Worm (Caenorhabditis elegans) whole organism, young adult: ENCODE data around the gene F37B12.1.

Experiments used
- B0261.1 ChIP-seq: sonication (generic microtip); optimal IDR thresholded peaks from 2 replicates; lab custom pipeline; 2016; ENCODE audit warnings: mild to moderate bottlenecking, missing genetic modification characterization, moderate library complexity, missing compliant biosample characterization
- B0336.3 ChIP-seq: fragments of 200-800 bp; sonication (Bioruptor generic); IDR thresholded peaks from 2 replicates; pipeline ENCODE4 v1.3.6; 2022; ENCODE audit warnings: missing genetic modification characterization, missing compliant biosample characterization
- F10E7.11 ChIP-seq: sonication (generic microtip); optimal IDR thresholded peaks from 2 replicates; lab custom pipeline; 2017; ENCODE audit warnings: mild to moderate bottlenecking, missing genetic modification characterization, moderate library complexity, missing compliant biosample characterization
- F23B12.7 ChIP-seq: sonication (generic microtip); optimal IDR thresholded peaks from 2 replicates; lab custom pipeline; 2017; ENCODE audit warnings: missing genetic modification characterization, mild to moderate bottlenecking, missing compliant biosample characterization, antibody characterized with exemption, moderate library complexity; ENCODE audit not compliant: insufficient read depth
- F39B2.1 ChIP-seq: fragments of 200-800 bp; sonication (Bioruptor generic); IDR thresholded peaks from 2 replicates; pipeline ENCODE4 v1.3.6; 2022; ENCODE audit warnings: missing genetic modification reagents, missing genetic modification characterization, missing compliant biosample characterization
- F55B11.4 ChIP-seq: sonication (generic microtip); optimal IDR thresholded peaks from 2 replicates; lab custom pipeline; 2016; ENCODE audit warnings: missing compliant biosample characterization, missing genetic modification characterization, borderline replicate concordance; ENCODE audit not compliant: insufficient read depth
- K12H6.12 ChIP-seq: fragments of 200-800 bp; sonication (Bioruptor generic); optimal IDR thresholded peaks from 2 replicates; lab custom pipeline; 2018; ENCODE audit warnings: mild to moderate bottlenecking, missing genetic modification characterization, missing compliant biosample characterization
- T26A5.8 ChIP-seq: sonication (generic microtip); optimal IDR thresholded peaks from 2 replicates; lab custom pipeline; 2016; ENCODE audit warnings: missing genetic modification characterization, missing compliant biosample characterization
- Y56A3A.18 ChIP-seq: fragments of 200-800 bp; sonication (Bioruptor generic); IDR thresholded peaks from 2 replicates; pipeline ENCODE4 v1.3.6; 2022; ENCODE audit warnings: missing genetic modification reagents, missing genetic modification characterization, missing compliant biosample characterization
- Y67H2A.10 ChIP-seq: fragments of 200-800 bp; sonication (Bioruptor generic); conservative IDR thresholded peaks from 2 replicates; pipeline ENCODE4 v1.3.6; 2022; ENCODE audit warnings: missing genetic modification reagents, missing genetic modification characterization, missing compliant biosample characterization
- Y79H2A.3 ChIP-seq: fragments of 200-800 bp; sonication (Bioruptor generic); conservative IDR thresholded peaks from 2 replicates; pipeline ENCODE4 v1.3.6; 2022; ENCODE audit warnings: missing genetic modification reagents, missing genetic modification characterization, missing compliant biosample characterization
- Y95B8A.8 ChIP-seq: fragments of 200-800 bp; sonication (Bioruptor generic); IDR thresholded peaks from 2 replicates; pipeline ENCODE4 v1.3.6; 2022; ENCODE audit warnings: missing genetic modification reagents, missing genetic modification characterization, missing compliant biosample characterization
- ZK185.1 ChIP-seq: sonication (generic microtip); optimal IDR thresholded peaks from 2 replicates; lab custom pipeline; 2016; ENCODE audit warnings: mild to moderate bottlenecking, missing genetic modification characterization, missing compliant biosample characterization; ENCODE audit not compliant: poor library complexity, severe bottlenecking
- ama-1 ChIP-seq, 3 experiments: fragments of 150-350 bp in 1 of 3; sonication (generic microtip) in 2 of 3; optimal IDR thresholded peaks; 2 replicates each; lab custom pipeline; 2014 to 2018; ENCODE audit warnings: missing biosample characterization in 2 of 3, missing genetic modification characterization in 2 of 3, missing genetic modification reagents in 2 of 3
- attf-5 ChIP-seq: fragments of 200-800 bp; sonication (Bioruptor generic); optimal IDR thresholded peaks from 2 replicates; lab custom pipeline; 2018; ENCODE audit warnings: mild to moderate bottlenecking, missing genetic modification characterization, missing compliant biosample characterization
- bed-1 ChIP-seq: fragments of 200-800 bp; sonication (Bioruptor generic); IDR thresholded peaks from 2 replicates; pipeline ENCODE4 v1.3.6; 2022; ENCODE audit warnings: missing genetic modification reagents, missing genetic modification characterization, missing compliant biosample characterization
- ceh-100 ChIP-seq: fragments of 200-800 bp; sonication (Bioruptor generic); IDR thresholded peaks from 2 replicates; pipeline ENCODE4 v1.3.6; 2022; ENCODE audit warnings: missing genetic modification reagents, missing genetic modification characterization, missing compliant biosample characterization
- ceh-91 ChIP-seq: fragments of 200-800 bp; sonication (Bioruptor generic); IDR thresholded peaks from 2 replicates; pipeline ENCODE4 v1.3.6; 2022; ENCODE audit warnings: missing genetic modification reagents, missing genetic modification characterization, missing compliant biosample characterization
- dox-1 ChIP-seq: fragments of 200-800 bp; sonication (Bioruptor generic); IDR thresholded peaks from 2 replicates; pipeline ENCODE4 v1.3.6; 2022; ENCODE audit warnings: missing genetic modification reagents, missing genetic modification characterization, missing compliant biosample characterization
- dpff-1 ChIP-seq: sonication (generic microtip); optimal IDR thresholded peaks from 2 replicates; lab custom pipeline; 2017; ENCODE audit warnings: mild to moderate bottlenecking, missing genetic modification characterization, missing compliant biosample characterization
- dpl-1 ChIP-seq: fragments of 150-350 bp; optimal IDR thresholded peaks from 2 replicates; lab custom pipeline; 2014; ENCODE audit warnings: missing biosample characterization, missing genetic modification reagents, missing genetic modification characterization
- egrh-3 ChIP-seq: fragments of 200-800 bp; sonication (Bioruptor generic); IDR thresholded peaks from 2 replicates; pipeline ENCODE4 v1.3.6; 2022; ENCODE audit warnings: missing genetic modification reagents, missing genetic modification characterization, missing compliant biosample characterization
- ekl-4 ChIP-seq: fragments of 200-800 bp; sonication (Bioruptor generic); IDR thresholded peaks from 2 replicates; pipeline ENCODE4 v1.3.6; 2022; ENCODE audit warnings: missing genetic modification reagents, missing genetic modification characterization, missing compliant biosample characterization
- fkh-3 ChIP-seq: sonication (generic microtip); optimal IDR thresholded peaks from 2 replicates; lab custom pipeline; 2016; ENCODE audit warnings: mild to moderate bottlenecking, missing genetic modification characterization, missing compliant biosample characterization
- gei-17 ChIP-seq: fragments of 200-800 bp; sonication (Bioruptor generic); optimal IDR thresholded peaks from 2 replicates; lab custom pipeline; 2018; ENCODE audit warnings: mild to moderate bottlenecking, missing genetic modification characterization, missing compliant biosample characterization
- him-1 ChIP-seq: sonication (generic microtip); optimal IDR thresholded peaks from 2 replicates; lab custom pipeline; 2016; ENCODE audit warnings: missing genotype, missing genetic modification reagents, missing genetic modification characterization, missing compliant biosample characterization
- hlh-12 ChIP-seq: sonication (generic microtip); optimal IDR thresholded peaks from 2 replicates; lab custom pipeline; 2016; ENCODE audit warnings: missing genetic modification characterization, missing compliant biosample characterization
- hmg-1.2 ChIP-seq: fragments of 200-800 bp; sonication (Bioruptor generic); IDR thresholded peaks from 2 replicates; pipeline ENCODE4 v1.3.6; 2022; ENCODE audit warnings: missing genetic modification reagents, missing genetic modification characterization, missing compliant biosample characterization
- hmg-20 ChIP-seq: fragments of 200-800 bp; sonication (Bioruptor generic); IDR thresholded peaks from 2 replicates; pipeline ENCODE4 v1.3.6; 2022; ENCODE audit warnings: missing genetic modification reagents, missing genetic modification characterization, missing compliant biosample characterization
- hsf-1 ChIP-seq: fragments of 200-800 bp; sonication (Bioruptor generic); IDR thresholded peaks from 2 replicates; pipeline ENCODE4 v1.3.6; 2022; ENCODE audit warnings: missing genetic modification reagents, missing genetic modification characterization, missing compliant biosample characterization
- let-607 ChIP-seq, 2 experiments: fragments of 200-800 bp in 1 of 2; sonication (Bioruptor generic) in 1 of 2; sonication (generic microtip) in 1 of 2; optimal IDR thresholded peaks; 2 replicates each; lab custom pipeline; 2016 to 2018; ENCODE audit warnings: mild to moderate bottlenecking in 2 of 2, missing compliant biosample characterization in 2 of 2, missing genetic modification characterization in 2 of 2, moderate library complexity in 2 of 2, missing genotype in 1 of 2
- lin-35 ChIP-seq, 3 experiments: fragments of 150-350 bp in 2 of 3; sonication (generic microtip) in 1 of 3; optimal IDR thresholded peaks; 2 replicates each; lab custom pipeline; 2014 to 2018; ENCODE audit warnings: missing biosample characterization in 3 of 3, missing genetic modification characterization in 3 of 3, missing genetic modification reagents in 3 of 3
- lsy-27 ChIP-seq: sonication (generic microtip); optimal IDR thresholded peaks from 2 replicates; lab custom pipeline; 2017; ENCODE audit warnings: missing genetic modification characterization, mild to moderate bottlenecking, missing compliant biosample characterization, antibody characterized with exemption, missing genotype, borderline replicate concordance; ENCODE audit not compliant: insufficient read depth
- madf-10 ChIP-seq: sonication (generic microtip); optimal IDR thresholded peaks from 2 replicates; lab custom pipeline; 2016; ENCODE audit warnings: mild to moderate bottlenecking, missing genetic modification characterization, missing compliant biosample characterization
- madf-8 ChIP-seq: fragments of 200-800 bp; sonication (Bioruptor generic); conservative IDR thresholded peaks from 2 replicates; pipeline ENCODE4 v1.3.6; 2022; ENCODE audit warnings: missing genetic modification reagents, missing genetic modification characterization, missing compliant biosample characterization
- mcd-1 ChIP-seq: fragments of 200-800 bp; sonication (Bioruptor generic); IDR thresholded peaks from 2 replicates; pipeline ENCODE4 v1.3.6; 2022; ENCODE audit warnings: missing genetic modification reagents, missing genetic modification characterization, missing compliant biosample characterization
- nhr-80 ChIP-seq: sonication (generic microtip); optimal IDR thresholded peaks from 2 replicates; lab custom pipeline; 2016; ENCODE audit warnings: missing genetic modification characterization, missing compliant biosample characterization
- nhr-90 ChIP-seq: sonication (generic microtip); optimal IDR thresholded peaks from 2 replicates; lab custom pipeline; 2016; ENCODE audit warnings: missing genotype, mild to moderate bottlenecking, missing genetic modification characterization, missing compliant biosample characterization
- pha-4 ChIP-seq: fragments of 150-350 bp; sonication (generic microtip); optimal IDR thresholded peaks from 2 replicates; lab custom pipeline; 2014; ENCODE audit warnings: missing biosample characterization, missing genetic modification reagents, missing genetic modification characterization
- repo-1 ChIP-seq: sonication (generic microtip); optimal IDR thresholded peaks from 2 replicates; lab custom pipeline; 2017; ENCODE audit warnings: mild to moderate bottlenecking, missing genetic modification characterization, missing compliant biosample characterization
- sea-2 ChIP-seq: fragments of 200-800 bp; sonication (Bioruptor generic); IDR thresholded peaks from 2 replicates; pipeline ENCODE4 v1.3.6; 2022; ENCODE audit warnings: missing genetic modification characterization, missing compliant biosample characterization
- snpc-3.4 ChIP-seq: sonication (generic microtip); optimal IDR thresholded peaks from 2 replicates; lab custom pipeline; 2017; ENCODE audit warnings: missing genetic modification characterization, mild to moderate bottlenecking, missing compliant biosample characterization, antibody characterized with exemption, moderate library complexity, missing genotype, missing genetic modification reagents
- sptf-2 ChIP-seq: fragments of 200-800 bp; sonication (Bioruptor generic); optimal IDR thresholded peaks from 2 replicates; lab custom pipeline; 2018; ENCODE audit warnings: mild to moderate bottlenecking, missing genetic modification characterization, missing compliant biosample characterization
- tbx-9 ChIP-seq: sonication (generic microtip); optimal IDR thresholded peaks from 2 replicates; lab custom pipeline; 2016; ENCODE audit warnings: borderline replicate concordance, missing genetic modification characterization, inconsistent platforms, missing compliant biosample characterization
- unc-130 ChIP-seq: sonication (generic microtip); optimal IDR thresholded peaks from 2 replicates; lab custom pipeline; 2016; ENCODE audit warnings: missing genetic modification reagents, missing genetic modification characterization, missing compliant biosample characterization
- unc-62 ChIP-seq: fragments of 150-350 bp; optimal IDR thresholded peaks from 2 replicates; lab custom pipeline; 2014; ENCODE audit warnings: missing biosample characterization, missing genetic modification reagents, missing genetic modification characterization
- xnd-1 ChIP-seq: sonication (generic microtip); optimal IDR thresholded peaks from 2 replicates; lab custom pipeline; 2016; ENCODE audit warnings: missing genotype, missing genetic modification reagents, missing genetic modification characterization, missing compliant biosample characterization
- ztf-22 ChIP-seq: fragments of 200-800 bp; sonication (Bioruptor generic); optimal IDR thresholded peaks from 2 replicates; lab custom pipeline; 2018; ENCODE audit warnings: mild to moderate bottlenecking, missing genetic modification characterization, moderate library complexity, missing compliant biosample characterization

F37B12.1 gene

ce11 chrII:9054604-9055003, 25.5 kb upstream of the F37B12.1 start, which contains the start of gene chmp-7 (continued):
- TF ChIP-seq Y79H2A.3 (GFP tag; lab: Robert Waterston, UW) (no peak), tbx-9 (tag; lab: Kevin White, UChicago) (no peak), F23B12.7 (tag; lab: Kevin White, UChicago) (peak; percentile 90), K12H6.12 (tag; lab: Kevin White, UChicago) (peak; percentile 56), B0261.1 (tag; lab: Kevin White, UChicago) (no peak), ama-1 (optimal IDR thresholded peaks at IDR 0.05; lab: Kevin White, UChicago) (peak; percentile 19), ama-1 (GFP tag; optimal IDR thresholded peaks at IDR 0.05; lab: Kevin White, UChicago) (no peak), dpl-1 (GFP tag; lab: Kevin White, UChicago) (peak; percentile 86), pha-4 (tag; lab: Kevin White, UChicago) (peak; percentile 75), Y95B8A.8 (GFP tag; lab: Robert Waterston, UW) (peak; percentile 41; the same call in 1 of the 2 replicates), madf-10 (tag; lab: Kevin White, UChicago) (peak; percentile 72), sea-2 (GFP tag; lab: Robert Waterston, UW) (no peak), ztf-22 (GFP tag; lab: Kevin White, UChicago) (no peak), ekl-4 (GFP tag; lab: Robert Waterston, UW) (peak; percentile 54; the same call in 1 of the 2 replicates), dox-1 (GFP tag; lab: Robert Waterston, UW) (peak; percentile 92), mcd-1 (peak; percentile 85), hsf-1 (0 out of 2 replicates have a peak, but pooled peaks have one; percentile 57), egrh-3 (GFP tag; lab: Robert Waterston, UW) (no peak), hlh-12 (no peak), nhr-80 (tag; lab: Kevin White, UChicago) (peak; percentile 53), nhr-90 (tag; lab: Kevin White, UChicago) (no peak), ceh-100 (GFP tag; lab: Robert Waterston, UW) (peak; percentile 22; the same call in 1 of the 2 replicates), bed-1 (GFP tag; lab: Robert Waterston, UW) (no peak), Y56A3A.18 (no peak), dpff-1 (tag; lab: Kevin White, UChicago) (no peak), T26A5.8 (tag; lab: Kevin White, UChicago) (no peak), F39B2.1 (GFP tag; lab: Robert Waterston, UW) (no peak), ceh-91 (GFP tag; lab: Robert Waterston, UW) (peak; percentile 70), hmg-1.2 (GFP tag; lab: Robert Waterston, UW) (peak; percentile 69; the same call in 1 of the 2 replicates), madf-8 (GFP tag; lab: Robert Waterston, UW) (peak; percentile 55), Y67H2A.10 (GFP tag; lab: Robert Waterston, UW) (no peak), B0336.3 (0 out of 2 replicates have a peak, but pooled peaks have one; percentile 43), attf-5 (GFP tag; lab: Kevin White, UChicago) (peak; percentile 96), hmg-20 (GFP tag; lab: Robert Waterston, UW) (no peak), unc-130 (peak; percentile 27), snpc-3.4 (tag; lab: Kevin White, UChicago) (peak; percentile 54), fkh-3 (no peak), lin-35 (GFP tag; optimal IDR thresholded peaks at IDR 0.05; lab: Kevin White, UChicago) (peak in 1 of 3 experiments; percentile 90), gei-17 (GFP tag; lab: Kevin White, UChicago) (no peak), xnd-1 (tag; lab: Kevin White, UChicago) (peak; percentile 4), sptf-2 (GFP tag; lab: Kevin White, UChicago) (no peak), let-607 (tag; optimal IDR thresholded peaks at IDR 0.05; lab: Kevin White, UChicago) (peak; percentile 3 to 18), him-1 (tag; lab: Kevin White, UChicago) (peak; percentile 7), repo-1 (tag; lab: Kevin White, UChicago) (no peak), unc-62 (GFP tag; lab: Kevin White, UChicago) (no peak), F55B11.4 (no peak), F10E7.11 (no peak), ZK185.1 (peak; percentile 70), lsy-27 (tag; lab: Kevin White, UChicago) (peak; percentile 86)
